Worm (Caenorhabditis elegans): Measurements from ENCODE around the gene D1079.1.

- TF ChIP-seq lin-39 (tag; optimal IDR thresholded peaks at IDR 0.05) (no peak), skn-1 (tag; optimal IDR thresholded peaks at IDR 0.05) (no peak), egl-43 (GFP tag; IDR thresholded peaks at IDR 0.05) (no peak), daf-12 (tag; optimal IDR thresholded peaks at IDR 0.05) (no peak), lir-3 (tag; optimal IDR thresholded peaks at IDR 0.05) (no peak), lim-7 (GFP tag; IDR thresholded peaks at IDR 0.05) (no peak), nhr-76 (tag; optimal IDR thresholded peaks at IDR 0.05) (no peak), lin-13 (GFP tag; optimal IDR thresholded peaks at IDR 0.05) (no peak), dmd-8 (GFP tag; IDR thresholded peaks at IDR 0.05) (no peak), unc-39 (tag; optimal IDR thresholded peaks at IDR 0.05) (no peak)
Observed at ce11 chrX:4448283-4448682, 45.3 kb downstream of the D1079.1 start, which contains the start of gene mltn-13.
